Worm (Caenorhabditis elegans) whole organism, L3 larva: ENCODE results near the gene Y32B12A.5.

ENCODE experiments used
- R02D3.7 ChIP-seq: fragments of 150-350 bp; optimal IDR thresholded peaks from 2 replicates; lab custom pipeline; 2014; ENCODE audit warnings: missing biosample characterization, missing genetic modification characterization
- elt-2 ChIP-seq: sonication (generic microtip); optimal IDR thresholded peaks from 2 replicates; lab custom pipeline; 2016; ENCODE audit warnings: missing genetic modification reagents, mild to moderate bottlenecking, missing genetic modification characterization, missing compliant biosample characterization
- lin-15B ChIP-seq: fragments of 150-350 bp; optimal IDR thresholded peaks from 2 replicates; lab custom pipeline; 2014; ENCODE audit warnings: missing biosample characterization, missing genetic modification characterization
- lin-39 ChIP-seq: fragments of 150-350 bp; optimal IDR thresholded peaks from 2 replicates; lab custom pipeline; 2018; ENCODE audit warnings: missing biosample characterization, missing genetic modification reagents, missing genetic modification characterization
- nhr-11 ChIP-seq: fragments of 150-350 bp; optimal IDR thresholded peaks from 2 replicates; lab custom pipeline; 2014; ENCODE audit warnings: missing biosample characterization, missing genetic modification characterization
- nhr-12 ChIP-seq: fragments of 150-350 bp; optimal IDR thresholded peaks from 2 replicates; lab custom pipeline; 2014; ENCODE audit warnings: missing biosample characterization, missing genetic modification characterization
- nhr-28 ChIP-seq: fragments of 150-350 bp; optimal IDR thresholded peaks from 2 replicates; lab custom pipeline; 2014; ENCODE audit warnings: missing biosample characterization, missing genetic modification characterization
- nhr-77 ChIP-seq: fragments of 150-350 bp; optimal IDR thresholded peaks from 2 replicates; lab custom pipeline; 2014; ENCODE audit warnings: missing biosample characterization, missing genetic modification characterization
- skn-1 ChIP-seq: fragments of 150-350 bp; optimal IDR thresholded peaks from 2 replicates; lab custom pipeline; 2014; ENCODE audit warnings: missing biosample characterization, missing genetic modification characterization
- tbx-2 ChIP-seq: sonication (generic microtip); optimal IDR thresholded peaks from 2 replicates; lab custom pipeline; 2016; ENCODE audit warnings: mild to moderate bottlenecking, missing genetic modification characterization, missing compliant biosample characterization
- ztf-4 ChIP-seq: fragments of 150-350 bp; optimal IDR thresholded peaks from 2 replicates; lab custom pipeline; 2014; ENCODE audit warnings: missing biosample characterization, missing genetic modification characterization

ce11 chrV:16437546-16437945 lies 49.8 kb downstream of the Y32B12A.5 start, which contains the start of gene F26D2.15:
- TF ChIP-seq lin-39 (no peak), R02D3.7 (tag; lab: Kevin White, UChicago) (no peak), tbx-2 (no peak), nhr-28 (tag; lab: Kevin White, UChicago) (no peak), nhr-12 (tag; lab: Kevin White, UChicago) (no peak), lin-15B (tag; lab: Kevin White, UChicago) (no peak), nhr-11 (tag; lab: Kevin White, UChicago) (no peak), skn-1 (tag; lab: Kevin White, UChicago) (no peak), nhr-77 (no peak), ztf-4 (no peak), elt-2 (no peak)
